Fruit fly (Drosophila melanogaster): ENCODE measurements around the gene CG7368.

CG7368 gene

dm6 chr3L:11561946-11562760 lies 34.8 kb upstream of the CG7368 start, which contains the start of the genes CG7394 and Mob2 (continued):
- TF ChIP-seq prd (optimal IDR thresholded peaks at IDR 0.05), result no peak
- TF ChIP-seq prd (GFP tag; IDR thresholded peaks at IDR 0.05), result peak; percentile 92
- peak; percentile 68 for TF ChIP-seq exex (tag; optimal IDR thresholded peaks at IDR 0.05)
- no peak for TF ChIP-seq run (tag; optimal IDR thresholded peaks at IDR 0.05)
- TF ChIP-seq Kr (GFP tag; optimal IDR thresholded peaks at IDR 0.05), result no peak
- TF ChIP-seq Usf (GFP tag; optimal IDR thresholded peaks at IDR 0.05), result peak; percentile 48
- TF ChIP-seq trem (tag; optimal IDR thresholded peaks at IDR 0.05), result peak; percentile 79
- peak; percentile 80 for TF ChIP-seq CG7357 (GFP tag; IDR thresholded peaks at IDR 0.05)
- TF ChIP-seq grn (GFP tag; optimal IDR thresholded peaks at IDR 0.05), result peak; percentile 61
- TF ChIP-seq CG6254 (GFP tag; optimal IDR thresholded peaks at IDR 0.05), result peak; percentile 62
- peak; percentile 86 for TF ChIP-seq CG6791 (GFP tag; IDR thresholded peaks at IDR 0.05; ENCODE audit: partially characterized antibody)
- TF ChIP-seq peb (GFP tag; IDR thresholded peaks at IDR 0.05), result peak; percentile 72
- no peak for TF ChIP-seq pan (optimal IDR thresholded peaks at IDR 0.05)
- peak; percentile 56 to 91 for TF ChIP-seq pan (GFP tag; optimal IDR thresholded peaks at IDR 0.05 in 1 of 2, IDR thresholded peaks at IDR 0.05 in 1 of 2)
- TF ChIP-seq CG18476 (GFP tag; optimal IDR thresholded peaks at IDR 0.05), result peak; percentile 81
- peak; percentile 25 for TF ChIP-seq Dp (GFP tag; optimal IDR thresholded peaks at IDR 0.05)
- TF ChIP-seq CG8359 (GFP tag; optimal IDR thresholded peaks at IDR 0.05; ENCODE audit: borderline replicate concordance), result peak; percentile 38
- peak; percentile 76 for TF ChIP-seq Nf-YC (tag; optimal IDR thresholded peaks at IDR 0.05)
- 0 out of 2 replicates have a peak, but pooled peaks have one; percentile 19 for TF ChIP-seq Lim3 (GFP tag; IDR thresholded peaks at IDR 0.05)
- peak; percentile 85 for TF ChIP-seq CG4730 (GFP tag; IDR thresholded peaks at IDR 0.05)
- TF ChIP-seq Dll (GFP tag; IDR thresholded peaks at IDR 0.05; ENCODE audit: partially characterized antibody), result peak; percentile 94
- TF ChIP-seq Asciz (GFP tag; optimal IDR thresholded peaks at IDR 0.05), result peak; percentile 57
- TF ChIP-seq dan (GFP tag; IDR thresholded peaks at IDR 0.05), result no peak; the same call in 1 of the 2 replicates
- TF ChIP-seq CG1233 (GFP tag; optimal IDR thresholded peaks at IDR 0.05), result peak; percentile 80
- peak; percentile 79 for TF ChIP-seq Sox100B (GFP tag; optimal IDR thresholded peaks at IDR 0.05)
- peak; percentile 49 for TF ChIP-seq CG4282 (GFP tag; optimal IDR thresholded peaks at IDR 0.05)
- TF ChIP-seq cad (GFP tag; optimal IDR thresholded peaks at IDR 0.05), result no peak
- TF ChIP-seq ssp (GFP tag; IDR thresholded peaks at IDR 0.05), result peak; percentile 77
- TF ChIP-seq unc-4 (GFP tag; IDR thresholded peaks at IDR 0.05; ENCODE audit: partially characterized antibody), result peak; percentile 87
- TF ChIP-seq CG11085 (GFP tag; IDR thresholded peaks at IDR 0.05), result peak; percentile 87
- TF ChIP-seq otp (GFP tag; IDR thresholded peaks at IDR 0.05), result peak; percentile 79; the same call in 2 of the 3 replicates
- peak; percentile 89 for TF ChIP-seq Dip3 (GFP tag; optimal IDR thresholded peaks at IDR 0.05)
- TF ChIP-seq hb (GFP tag; IDR thresholded peaks at IDR 0.05; ENCODE audit: partially characterized antibody), result peak; percentile 60; the same call in 2 of the 3 replicates
- TF ChIP-seq Antp (GFP tag; optimal IDR thresholded peaks at IDR 0.05), result peak; percentile 63
- TF ChIP-seq tin (GFP tag; optimal IDR thresholded peaks at IDR 0.05), result peak; percentile 94
- peak; percentile 20 for TF ChIP-seq disco-r (GFP tag; optimal IDR thresholded peaks at IDR 0.05)
- TF ChIP-seq CG1832 (GFP tag; optimal IDR thresholded peaks at IDR 0.05), result no peak
- peak in 1 of 2 experiments; percentile 64 for TF ChIP-seq insv (GFP tag; optimal IDR thresholded peaks at IDR 0.05)
- peak; percentile 80 for TF ChIP-seq Bdp1 (GFP tag; optimal IDR thresholded peaks at IDR 0.05)
- TF ChIP-seq B-H2 (GFP tag; optimal IDR thresholded peaks at IDR 0.05), result peak; percentile 86
- peak; percentile 59 for TF ChIP-seq Myb (GFP tag; optimal IDR thresholded peaks at IDR 0.05)
- peak; percentile 82 for TF ChIP-seq CG14050 (GFP tag; IDR thresholded peaks at IDR 0.05)
- peak; percentile 73 for TF ChIP-seq CG30020 (tag; optimal IDR thresholded peaks at IDR 0.05)
- TF ChIP-seq nmo (GFP tag; optimal IDR thresholded peaks at IDR 0.05), result peak; percentile 90
- TF ChIP-seq Hr39 (optimal IDR thresholded peaks at IDR 0.05), result peak; percentile 94
- peak; percentile 90 for TF ChIP-seq sisA (GFP tag; IDR thresholded peaks at IDR 0.05)
- TF ChIP-seq CG9797 (GFP tag; optimal IDR thresholded peaks at IDR 0.05), result peak; percentile 60
- TF ChIP-seq CG4360 (GFP tag; IDR thresholded peaks at IDR 0.05), result peak; percentile 63
- TF ChIP-seq CG43689 (GFP tag; IDR thresholded peaks at IDR 0.05), result peak; percentile 53; the same call in 1 of the 2 replicates
- peak; percentile 75 for TF ChIP-seq CG3065 (GFP tag; optimal IDR thresholded peaks at IDR 0.05)

All from whole organism, embryonic.